Worm (Caenorhabditis elegans) whole organism, L3 larva: ENCODE measurements around the gene srx-133.
A peak's percentile ranks its signal among the peaks of the same experiment; 100 is the strongest.

Experiments used
- ZK546.5 ChIP-seq: sonication (generic microtip); optimal IDR thresholded peaks from 2 replicates; lab custom pipeline; 2017; ENCODE audit warnings: missing biosample characterization, missing genetic modification characterization
- aly-2 ChIP-seq: fragments of 150-350 bp; optimal IDR thresholded peaks from 2 replicates; lab custom pipeline; 2014; ENCODE audit warnings: missing biosample characterization, missing genetic modification characterization
- ama-1 ChIP-seq: fragments of 150-350 bp; optimal IDR thresholded peaks from 2 replicates; lab custom pipeline; 2018
- ceh-16 ChIP-seq: sonication (generic microtip); optimal IDR thresholded peaks from 2 replicates; lab custom pipeline; 2017; ENCODE audit warnings: missing biosample characterization, missing genetic modification characterization
- ceh-28 ChIP-seq: fragments of 150-350 bp; optimal IDR thresholded peaks from 2 replicates; lab custom pipeline; 2014; ENCODE audit warnings: missing biosample characterization, missing genetic modification reagents, missing genetic modification characterization
- ceh-82 ChIP-seq: fragments of 150-350 bp; optimal IDR thresholded peaks from 2 replicates; lab custom pipeline; 2014; ENCODE audit warnings: missing biosample characterization, missing genetic modification characterization
- ceh-9 ChIP-seq: sonication (generic microtip); optimal IDR thresholded peaks from 2 replicates; lab custom pipeline; 2018; ENCODE audit warnings: missing biosample characterization, missing genetic modification characterization
- daf-12 ChIP-seq: fragments of 150-350 bp; optimal IDR thresholded peaks from 2 replicates; lab custom pipeline; 2014; ENCODE audit warnings: missing biosample characterization, missing genetic modification reagents, missing genetic modification characterization
- egl-27 ChIP-seq: sonication (generic microtip); optimal IDR thresholded peaks from 4 replicates; lab custom pipeline; 2017; ENCODE audit warnings: missing biosample characterization, missing genetic modification reagents, missing genetic modification characterization
- elt-1 ChIP-seq: fragments of 150-350 bp; optimal IDR thresholded peaks from 2 replicates; lab custom pipeline; 2014; ENCODE audit warnings: missing biosample characterization, missing genetic modification characterization
- elt-2 ChIP-seq: sonication (generic microtip); optimal IDR thresholded peaks from 2 replicates; lab custom pipeline; 2016; ENCODE audit warnings: missing genetic modification reagents, mild to moderate bottlenecking, missing genetic modification characterization, missing compliant biosample characterization
- elt-3 ChIP-seq, 3 experiments: fragments of 150-350 bp in 1 of 3; sonication (generic microtip) in 2 of 3; optimal IDR thresholded peaks; 2 replicates in 2 of 3; 4 replicates in 1 of 3; lab custom pipeline; 2014 to 2017; ENCODE audit warnings: missing biosample characterization in 3 of 3, missing genetic modification characterization in 3 of 3
- eor-1 ChIP-seq, 2 experiments: fragments of 150-350 bp; optimal IDR thresholded peaks; 2 replicates each; lab custom pipeline; 2014 to 2018; ENCODE audit warnings: missing biosample characterization in 2 of 2, missing genetic modification characterization in 2 of 2
- fkh-10 ChIP-seq: sonication (generic microtip); optimal IDR thresholded peaks from 2 replicates; lab custom pipeline; 2017; ENCODE audit warnings: missing biosample characterization, missing genetic modification reagents, missing genetic modification characterization
- fkh-2 ChIP-seq: fragments of 150-350 bp; optimal IDR thresholded peaks from 2 replicates; lab custom pipeline; 2014; ENCODE audit warnings: missing biosample characterization, missing genetic modification reagents, missing genetic modification characterization
- fos-1 ChIP-seq: fragments of 150-350 bp; optimal IDR thresholded peaks from 2 replicates; lab custom pipeline; 2014; ENCODE audit warnings: missing biosample characterization, missing genetic modification characterization
- hmg-11 ChIP-seq: sonication (generic microtip); optimal IDR thresholded peaks from 2 replicates; lab custom pipeline; 2016; ENCODE audit warnings: missing genetic modification characterization, missing compliant biosample characterization
- lin-15B ChIP-seq: fragments of 150-350 bp; optimal IDR thresholded peaks from 2 replicates; lab custom pipeline; 2014; ENCODE audit warnings: missing biosample characterization, missing genetic modification characterization
- lin-39 ChIP-seq: fragments of 150-350 bp; optimal IDR thresholded peaks from 2 replicates; lab custom pipeline; 2018; ENCODE audit warnings: missing biosample characterization, missing genetic modification reagents, missing genetic modification characterization
- mdl-1 ChIP-seq: fragments of 150-350 bp; optimal IDR thresholded peaks from 2 replicates; lab custom pipeline; 2014; ENCODE audit warnings: missing biosample characterization, missing genetic modification characterization
- mml-1 ChIP-seq: fragments of 150-350 bp; sonication (generic microtip); optimal IDR thresholded peaks from 3 replicates; lab custom pipeline; 2014; ENCODE audit warnings: missing biosample characterization, missing genetic modification characterization
- nfya-1 ChIP-seq: sonication (generic microtip); optimal IDR thresholded peaks from 2 replicates; lab custom pipeline; 2017; ENCODE audit warnings: missing genetic modification characterization, mild to moderate bottlenecking, missing compliant biosample characterization, antibody characterized with exemption, moderate library complexity; ENCODE audit not compliant: insufficient read depth
- nhr-11 ChIP-seq: fragments of 150-350 bp; optimal IDR thresholded peaks from 2 replicates; lab custom pipeline; 2014; ENCODE audit warnings: missing biosample characterization, missing genetic modification characterization
- nhr-12 ChIP-seq: fragments of 150-350 bp; optimal IDR thresholded peaks from 2 replicates; lab custom pipeline; 2014; ENCODE audit warnings: missing biosample characterization, missing genetic modification characterization
- nhr-23 ChIP-seq: fragments of 150-350 bp; optimal IDR thresholded peaks from 2 replicates; lab custom pipeline; 2014; ENCODE audit warnings: missing biosample characterization, missing genetic modification reagents, missing genetic modification characterization
- nhr-237 ChIP-seq: fragments of 150-350 bp; optimal IDR thresholded peaks from 2 replicates; lab custom pipeline; 2014; ENCODE audit warnings: missing biosample characterization, missing genetic modification characterization
- nhr-25 ChIP-seq: sonication (generic microtip); optimal IDR thresholded peaks from 2 replicates; lab custom pipeline; 2017; ENCODE audit warnings: missing biosample characterization, missing genetic modification characterization
- nhr-28 ChIP-seq: fragments of 150-350 bp; optimal IDR thresholded peaks from 2 replicates; lab custom pipeline; 2014; ENCODE audit warnings: missing biosample characterization, missing genetic modification characterization
- nhr-43 ChIP-seq: sonication (generic microtip); optimal IDR thresholded peaks from 2 replicates; lab custom pipeline; 2016; ENCODE audit warnings: mild to moderate bottlenecking, missing genetic modification characterization, missing compliant biosample characterization; ENCODE audit not compliant: poor library complexity, severe bottlenecking
- nhr-67 ChIP-seq: fragments of 150-350 bp; optimal IDR thresholded peaks from 2 replicates; lab custom pipeline; 2014; ENCODE audit warnings: missing biosample characterization, missing genetic modification characterization
- nhr-76 ChIP-seq: fragments of 150-350 bp; sonication (generic microtip); optimal IDR thresholded peaks from 5 replicates; lab custom pipeline; 2014; ENCODE audit warnings: missing biosample characterization, missing genetic modification characterization
- nhr-77 ChIP-seq: fragments of 150-350 bp; optimal IDR thresholded peaks from 2 replicates; lab custom pipeline; 2014; ENCODE audit warnings: missing biosample characterization, missing genetic modification characterization
- pha-4 ChIP-seq: fragments of 150-350 bp; optimal IDR thresholded peaks from 2 replicates; lab custom pipeline; 2014; ENCODE audit warnings: missing biosample characterization, missing genetic modification reagents, missing genetic modification characterization
- pqm-1 ChIP-seq: fragments of 150-350 bp; optimal IDR thresholded peaks from 2 replicates; lab custom pipeline; 2017; ENCODE audit warnings: missing biosample characterization, missing genetic modification characterization, inconsistent platforms
- sea-2 ChIP-seq: fragments of 150-350 bp; sonication (generic microtip); optimal IDR thresholded peaks from 4 replicates; lab custom pipeline; 2014; ENCODE audit warnings: missing biosample characterization, missing genetic modification reagents, missing genetic modification characterization
- skn-1 ChIP-seq: fragments of 150-350 bp; optimal IDR thresholded peaks from 2 replicates; lab custom pipeline; 2014; ENCODE audit warnings: missing biosample characterization, missing genetic modification characterization
- snpc-4 ChIP-seq: fragments of 150-350 bp; optimal IDR thresholded peaks from 2 replicates; lab custom pipeline; 2014; ENCODE audit warnings: missing biosample characterization, missing genetic modification characterization
- tbx-2 ChIP-seq: sonication (generic microtip); optimal IDR thresholded peaks from 2 replicates; lab custom pipeline; 2016; ENCODE audit warnings: mild to moderate bottlenecking, missing genetic modification characterization, missing compliant biosample characterization
- unc-39 ChIP-seq: sonication (generic microtip); optimal IDR thresholded peaks from 4 replicates; lab custom pipeline; 2017; ENCODE audit warnings: missing biosample characterization, missing genetic modification characterization
- unc-62 ChIP-seq: fragments of 150-350 bp; sonication (generic microtip); optimal IDR thresholded peaks from 4 replicates; lab custom pipeline; 2014; ENCODE audit warnings: missing biosample characterization, missing genetic modification reagents, missing genetic modification characterization
- zag-1 ChIP-seq: fragments of 150-350 bp; optimal IDR thresholded peaks from 2 replicates; lab custom pipeline; 2014; ENCODE audit warnings: missing biosample characterization, missing genetic modification characterization
- ztf-11 ChIP-seq: fragments of 150-350 bp; optimal IDR thresholded peaks from 2 replicates; lab custom pipeline; 2014; ENCODE audit warnings: missing biosample characterization, missing genetic modification characterization
- ztf-4 ChIP-seq: fragments of 150-350 bp; optimal IDR thresholded peaks from 2 replicates; lab custom pipeline; 2014; ENCODE audit warnings: missing biosample characterization, missing genetic modification characterization

Gene srx-133

DNA sequence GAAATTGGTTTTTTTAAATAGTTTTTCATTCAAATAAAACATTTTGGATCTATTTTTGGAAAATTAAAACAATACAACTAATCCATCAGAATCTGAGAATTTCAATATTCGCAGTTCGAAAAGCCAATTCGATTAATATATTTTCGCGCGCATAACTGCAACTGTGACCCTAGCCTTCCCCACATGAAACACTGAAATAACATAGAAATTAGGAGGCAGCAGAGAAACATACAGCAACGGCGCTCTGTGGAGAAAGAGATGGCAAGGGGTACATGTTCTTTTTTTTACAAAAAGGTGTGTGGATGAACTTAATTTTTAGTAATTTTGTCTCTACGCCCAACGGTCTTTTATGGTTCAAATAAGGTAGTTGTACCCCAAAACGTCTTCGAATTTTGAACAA, 31.7 kb downstream of the srx-133 start:
- no peak for TF ChIP-seq nhr-237 (tag; lab: Kevin White, UChicago)
- no peak for TF ChIP-seq zag-1 (tag; lab: Kevin White, UChicago)
- TF ChIP-seq nhr-77 (tag; lab: Kevin White, UChicago): no peak
- no peak for TF ChIP-seq skn-1 (tag; lab: Kevin White, UChicago)
- no peak for TF ChIP-seq fos-1 (tag; lab: Kevin White, UChicago)
- no peak for TF ChIP-seq ceh-16
- peak; percentile 20 for TF ChIP-seq nfya-1
- no peak for TF ChIP-seq nhr-76 (tag; lab: Kevin White, UChicago)
- TF ChIP-seq ZK546.5 (tag; lab: Kevin White, UChicago): no peak
- no peak for TF ChIP-seq fkh-2
- TF ChIP-seq snpc-4 (tag; lab: Kevin White, UChicago): peak; percentile 28
- TF ChIP-seq nhr-25 (tag; lab: Kevin White, UChicago): peak; percentile 19
- TF ChIP-seq unc-39 (tag; lab: Kevin White, UChicago): no peak
- TF ChIP-seq ceh-28 (tag; lab: Kevin White, UChicago): no peak
- peak; percentile 63 for TF ChIP-seq lin-15B
- TF ChIP-seq sea-2: no peak
- TF ChIP-seq hmg-11 (tag; lab: Kevin White, UChicago): no peak
- TF ChIP-seq egl-27 (tag; lab: Kevin White, UChicago): no peak
- TF ChIP-seq eor-1 (tag; optimal IDR thresholded peaks at IDR 0.05; lab: Kevin White, UChicago): no peak
- no peak for TF ChIP-seq tbx-2 (tag; lab: Kevin White, UChicago)
- TF ChIP-seq fkh-10 (GFP tag; lab: Kevin White, UChicago): no peak
- no peak for TF ChIP-seq nhr-67 (tag; lab: Kevin White, UChicago)
- TF ChIP-seq elt-2 (tag; lab: Kevin White, UChicago): no peak
- TF ChIP-seq mdl-1 (tag; lab: Kevin White, UChicago): no peak
- no peak for TF ChIP-seq nhr-12
- TF ChIP-seq pha-4 (tag; lab: Kevin White, UChicago): peak; percentile 56
- TF ChIP-seq ztf-11 (tag; lab: Kevin White, UChicago): no peak
- TF ChIP-seq unc-62 (GFP tag; lab: Kevin White, UChicago): no peak
- no peak for TF ChIP-seq aly-2
- no peak for TF ChIP-seq ztf-4 (tag; lab: Kevin White, UChicago)
- TF ChIP-seq elt-1 (tag; lab: Kevin White, UChicago): no peak
- no peak for TF ChIP-seq nhr-28 (tag; lab: Kevin White, UChicago)
- no peak for TF ChIP-seq mml-1 (tag; lab: Kevin White, UChicago)
- no peak for TF ChIP-seq elt-3 (tag; optimal IDR thresholded peaks at IDR 0.05; lab: Kevin White, UChicago)
- TF ChIP-seq nhr-23: no peak
- no peak for TF ChIP-seq ama-1 (lab: Kevin White, UChicago)
- TF ChIP-seq nhr-11: no peak
- no peak for TF ChIP-seq lin-39 (tag; lab: Kevin White, UChicago)
- no peak for TF ChIP-seq pqm-1
- TF ChIP-seq nhr-43 (tag; lab: Kevin White, UChicago): peak; percentile 30
- TF ChIP-seq ceh-82 (tag; lab: Kevin White, UChicago): no peak
- no peak for TF ChIP-seq daf-12 (tag; lab: Kevin White, UChicago)

- no peak for TF ChIP-seq ztf-11 (tag; lab: Kevin White, UChicago)
- TF ChIP-seq pqm-1: no peak
- TF ChIP-seq skn-1 (tag; lab: Kevin White, UChicago): no peak
- TF ChIP-seq nhr-67 (tag; lab: Kevin White, UChicago): no peak
- TF ChIP-seq elt-1 (tag; lab: Kevin White, UChicago): no peak
- no peak for TF ChIP-seq ceh-9 (tag; lab: Kevin White, UChicago)
- no peak for TF ChIP-seq fkh-10 (GFP tag; lab: Kevin White, UChicago)
- TF ChIP-seq nhr-11: no peak
Measured at ce11 chrV:13880607-13881006, 32.1 kb downstream of the srx-133 start, which contains the start of gene T22G5.3. Gene T22G5.3 (plus strand): TSS chrV:13880907.
